Worm (Caenorhabditis elegans): ENCODE results near the gene T24A6.17.

T24A6.17 gene

DNA sequence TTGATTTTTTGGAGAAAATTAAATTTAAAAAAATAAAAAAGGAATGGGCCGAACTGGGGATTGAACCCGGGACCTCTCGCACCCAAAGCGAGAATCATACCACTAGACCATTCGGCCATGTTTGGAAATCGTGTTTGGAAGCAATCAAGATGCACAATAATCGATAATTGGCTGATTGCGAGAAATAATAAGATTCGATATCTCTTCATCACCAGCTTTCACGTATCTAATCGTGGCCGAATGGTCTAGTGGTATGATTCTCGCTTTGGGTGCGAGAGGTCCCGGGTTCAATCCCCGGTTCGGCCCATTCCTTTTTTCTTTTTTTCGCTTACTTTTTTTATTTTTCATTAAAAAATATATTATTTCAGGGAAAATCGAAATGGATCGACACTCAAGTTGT is 17.9 kb upstream of the T24A6.17 start:
- TF ChIP-seq nhr-71 (tag; optimal IDR thresholded peaks at IDR 0.05): peak; percentile 15
- TF ChIP-seq lin-15B (tag; optimal IDR thresholded peaks at IDR 0.05): no peak
- TF ChIP-seq nhr-85 (tag): peak; percentile 36

DNA sequence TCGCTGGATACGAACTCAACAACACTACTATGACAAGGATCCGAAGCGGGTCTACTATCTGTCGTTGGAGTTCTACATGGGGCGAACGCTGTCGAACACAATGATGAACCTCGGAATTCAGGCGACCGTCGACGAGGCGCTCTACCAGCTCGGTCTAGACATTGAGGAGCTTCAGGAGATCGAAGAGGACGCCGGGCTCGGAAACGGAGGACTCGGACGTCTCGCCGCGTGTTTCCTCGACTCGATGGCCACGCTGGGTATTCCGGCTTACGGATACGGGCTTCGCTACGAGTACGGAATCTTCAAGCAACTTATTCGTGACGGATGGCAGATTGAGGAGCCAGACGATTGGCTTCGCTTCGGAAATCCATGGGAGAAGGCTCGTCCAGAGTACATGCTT is 17.4 kb upstream of the T24A6.17 start:
- TF ChIP-seq lsy-2 (tag; optimal IDR thresholded peaks at IDR 0.05): no peak
- TF ChIP-seq ces-1 (GFP tag; optimal IDR thresholded peaks at IDR 0.05): no peak
- TF ChIP-seq snpc-4 (tag; optimal IDR thresholded peaks at IDR 0.05): no peak
- TF ChIP-seq nhr-47 (tag; optimal IDR thresholded peaks at IDR 0.05): no peak
- no peak for TF ChIP-seq nhr-85 (tag)
- no peak for TF ChIP-seq fos-1 (tag; optimal IDR thresholded peaks at IDR 0.05)
- no peak for TF ChIP-seq nhr-11 (tag; optimal IDR thresholded peaks at IDR 0.05)
- TF ChIP-seq C34B4.2 (tag; optimal IDR thresholded peaks at IDR 0.05): no peak
- no peak for TF ChIP-seq lin-35 (GFP tag; optimal IDR thresholded peaks at IDR 0.05)
- TF ChIP-seq xbp-1 (tag; optimal IDR thresholded peaks at IDR 0.05): no peak
- no peak for TF ChIP-seq lir-3 (tag; optimal IDR thresholded peaks at IDR 0.05; ENCODE audit: poor library complexity)
- no peak for TF ChIP-seq nhr-20 (tag; optimal IDR thresholded peaks at IDR 0.05)

DNA sequence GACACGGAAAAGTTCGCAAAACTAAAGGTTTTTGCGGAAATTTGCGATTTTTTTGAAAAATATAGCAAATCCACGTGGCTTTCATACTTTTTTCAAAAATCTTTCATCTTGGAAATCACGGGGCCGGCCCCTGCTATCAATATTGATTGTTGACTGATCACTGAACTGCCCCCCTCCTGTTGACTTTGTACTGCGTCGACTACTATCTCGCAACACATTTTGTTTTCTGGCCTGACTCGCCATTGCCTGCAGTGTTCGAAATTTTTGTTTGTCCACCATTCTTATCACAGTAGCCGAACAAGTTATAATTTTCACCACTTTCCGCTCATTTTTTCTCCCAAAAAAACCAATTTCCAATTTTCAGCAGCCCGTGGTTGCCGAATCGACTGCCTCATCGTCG is 16.8 kb upstream of the T24A6.17 start:
- TF ChIP-seq mdl-1 (tag; optimal IDR thresholded peaks at IDR 0.05) (peak in 1 of 2 experiments; percentile 9), unc-98 (GFP tag; IDR thresholded peaks at IDR 0.05) (no peak), mep-1 (tag; optimal IDR thresholded peaks at IDR 0.05) (no peak), Y116A8C.19 (tag; optimal IDR thresholded peaks at IDR 0.05; ENCODE audit: borderline replicate concordance) (no peak), fos-1 (tag; optimal IDR thresholded peaks at IDR 0.05) (no peak), fkh-8 (tag; optimal IDR thresholded peaks at IDR 0.05) (no peak), lin-35 (GFP tag; optimal IDR thresholded peaks at IDR 0.05) (no peak), nhr-71 (tag; optimal IDR thresholded peaks at IDR 0.05) (peak; percentile 6), lsy-2 (tag; optimal IDR thresholded peaks at IDR 0.05) (no peak), isw-1 (GFP tag; IDR thresholded peaks at IDR 0.05) (no peak), egl-27 (tag; optimal IDR thresholded peaks at IDR 0.05) (no peak), unc-30 (tag; optimal IDR thresholded peaks at IDR 0.05) (no peak), jun-1 (tag; optimal IDR thresholded peaks at IDR 0.05) (no peak)

DNA sequence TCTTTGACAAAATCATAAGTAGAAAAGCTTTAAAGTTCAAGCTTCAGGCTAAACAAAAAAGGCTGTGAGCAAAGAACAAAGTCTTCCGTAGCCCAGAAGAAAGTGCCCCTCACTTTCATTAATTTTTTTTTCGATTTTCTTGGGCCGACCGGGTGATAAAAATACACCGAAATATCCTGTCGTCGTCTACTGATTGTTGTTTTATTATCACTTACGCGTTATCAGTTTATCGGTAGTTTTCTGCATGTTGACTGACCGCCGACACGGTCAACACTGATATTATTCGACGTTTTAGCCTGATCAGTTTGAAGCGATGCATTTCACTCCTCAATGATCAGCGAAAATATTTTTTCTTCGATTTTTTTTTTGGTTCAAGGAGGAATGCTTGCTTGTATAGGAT is 16.1 kb upstream of the T24A6.17 start:
- peak; percentile 52 for TF ChIP-seq elt-2 (tag; optimal IDR thresholded peaks at IDR 0.05)
- TF ChIP-seq egl-13 (tag; optimal IDR thresholded peaks at IDR 0.05): no peak
- peak in 2 of 6 experiments; percentile 8 to 39 for TF ChIP-seq elt-3 (tag; optimal IDR thresholded peaks at IDR 0.05)
- TF ChIP-seq efl-1 (optimal IDR thresholded peaks at IDR 0.05): no peak
- TF ChIP-seq efl-1 (GFP tag; optimal IDR thresholded peaks at IDR 0.05 in 1 of 2): peak in 1 of 2 experiments; percentile 27
- TF ChIP-seq rnt-1 (tag; optimal IDR thresholded peaks at IDR 0.05): no peak
- TF ChIP-seq blmp-1 (tag; optimal IDR thresholded peaks at IDR 0.05): peak; percentile 52

DNA sequence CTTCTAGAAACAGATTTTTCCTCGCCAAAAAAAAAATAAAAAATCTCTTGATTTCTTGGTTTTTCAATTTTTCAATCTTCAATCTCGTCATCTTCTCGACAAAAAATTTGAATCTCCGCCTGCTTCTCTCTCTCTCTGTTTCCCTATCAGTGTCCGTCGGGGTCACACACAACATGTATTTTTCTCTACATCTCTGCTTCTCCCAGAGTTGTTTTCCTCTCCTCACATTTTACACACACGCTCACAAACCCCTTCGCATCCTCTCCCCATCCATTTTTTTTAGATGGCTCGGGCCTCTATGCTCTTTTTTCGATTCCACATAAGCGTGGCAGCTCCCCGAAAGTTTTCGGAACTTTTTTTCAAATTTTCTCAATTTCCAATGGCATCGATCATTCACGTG is 15.6 kb upstream of the T24A6.17 start:
- TF ChIP-seq mep-1 (tag; optimal IDR thresholded peaks at IDR 0.05) (peak; percentile 61), lin-35 (GFP tag; optimal IDR thresholded peaks at IDR 0.05) (peak; percentile 73 to 86), lsy-2 (tag; optimal IDR thresholded peaks at IDR 0.05) (peak; percentile 42 to 64), unc-130 (tag; optimal IDR thresholded peaks at IDR 0.05) (peak; percentile 16), nhr-19 (GFP tag; conservative IDR thresholded peaks at IDR 0.05) (peak; percentile 29; the same call in 1 of the 2 replicates), pax-3 (tag; optimal IDR thresholded peaks at IDR 0.05) (no peak), fkh-10 (GFP tag; optimal IDR thresholded peaks at IDR 0.05) (peak; percentile 12), skn-1 (tag; optimal IDR thresholded peaks at IDR 0.05) (peak; percentile 27), nhr-84 (tag; optimal IDR thresholded peaks at IDR 0.05) (no peak), swsn-7 (tag; optimal IDR thresholded peaks at IDR 0.05) (peak; percentile 32), ceh-82 (tag; optimal IDR thresholded peaks at IDR 0.05) (peak in 2 of 3 experiments; percentile 29 to 76), vab-15 (tag; optimal IDR thresholded peaks at IDR 0.05) (no peak), tbx-2 (tag; optimal IDR thresholded peaks at IDR 0.05) (peak; percentile 23), snu-23 (GFP tag; optimal IDR thresholded peaks at IDR 0.05) (peak; percentile 68), nhr-47 (tag; optimal IDR thresholded peaks at IDR 0.05) (peak; percentile 35), aha-1 (tag; optimal IDR thresholded peaks at IDR 0.05) (no peak), lin-15B (tag; optimal IDR thresholded peaks at IDR 0.05) (peak; percentile 86), rnt-1 (tag; optimal IDR thresholded peaks at IDR 0.05) (peak; percentile 55), fos-1 (tag; optimal IDR thresholded peaks at IDR 0.05) (peak; percentile 42), alr-1 (tag; optimal IDR thresholded peaks at IDR 0.05; ENCODE audit: borderline replicate concordance) (no peak), nhr-77 (tag; optimal IDR thresholded peaks at IDR 0.05) (peak; percentile 25), nhr-71 (tag; optimal IDR thresholded peaks at IDR 0.05) (peak; percentile 73), lin-14 (GFP tag; optimal IDR thresholded peaks at IDR 0.05) (peak; percentile 85), elt-3 (tag; optimal IDR thresholded peaks at IDR 0.05) (peak in 2 of 6 experiments; percentile 1 to 14)
